Worm (Caenorhabditis elegans) whole organism, mixed stage, embryonic: ENCODE measurements around the gene hacl-1.

Experiments
- blmp-1 ChIP-seq: fragments of 150-350 bp; optimal IDR thresholded peaks from 2 replicates; lab custom pipeline; 2014; ENCODE audit warnings: missing biosample characterization, missing genetic modification characterization
- ceh-39 ChIP-seq: fragments of 150-350 bp; optimal IDR thresholded peaks from 2 replicates; lab custom pipeline; 2014; ENCODE audit warnings: missing biosample characterization, missing genetic modification characterization
- lin-13 ChIP-seq: fragments of 150-350 bp; optimal IDR thresholded peaks from 2 replicates; lab custom pipeline; 2014; ENCODE audit warnings: missing biosample characterization, missing genetic modification characterization
- nhr-28 ChIP-seq: fragments of 150-350 bp; optimal IDR thresholded peaks from 2 replicates; lab custom pipeline; 2014; ENCODE audit warnings: missing biosample characterization, missing genetic modification characterization

- no peak for TF ChIP-seq blmp-1 (tag; lab: Kevin White, UChicago)
- no peak for TF ChIP-seq nhr-28 (tag; lab: Kevin White, UChicago)
- TF ChIP-seq ceh-39 (tag; lab: Kevin White, UChicago): no peak
- TF ChIP-seq lin-13 (tag; lab: Kevin White, UChicago): no peak
These were observed 20.2 kb upstream of the hacl-1 start for ce11 chrII:11512921-11513320.
